Worm (Caenorhabditis elegans) whole organism, midembryonic: ENCODE measurements around the gene cut-4.

Experiments
- T22C8.4 ChIP-seq: fragments of 200-800 bp; sonication (Bioruptor generic); IDR thresholded peaks from 2 replicates; pipeline ENCODE4 v1.3.6; 2022; ENCODE audit warnings: missing genetic modification characterization, missing compliant biosample characterization
- cog-1 ChIP-seq: sonication (generic microtip); optimal IDR thresholded peaks from 2 replicates; lab custom pipeline; 2016; ENCODE audit warnings: missing genetic modification characterization, missing compliant biosample characterization
- flt-1 ChIP-seq: fragments of 200-800 bp; sonication (Bioruptor generic); IDR thresholded peaks from 2 replicates; pipeline ENCODE4 v1.3.6; 2022; ENCODE audit warnings: missing genetic modification characterization, missing compliant biosample characterization
- klf-2 ChIP-seq: fragments of 200-800 bp; sonication (Bioruptor generic); conservative IDR thresholded peaks from 2 replicates; pipeline ENCODE4 v1.3.6; 2022; ENCODE audit warnings: missing genetic modification reagents, missing genetic modification characterization, missing compliant biosample characterization
- med-1 ChIP-seq: sonication (generic microtip); optimal IDR thresholded peaks from 2 replicates; lab custom pipeline; 2017; ENCODE audit warnings: missing genetic modification characterization, mild to moderate bottlenecking, missing compliant biosample characterization, antibody characterized with exemption, missing genetic modification reagents; ENCODE audit not compliant: insufficient read depth
- ref-1 ChIP-seq: fragments of 200-800 bp; sonication (Bioruptor generic); conservative IDR thresholded peaks from 2 replicates; pipeline ENCODE4 v1.3.6; 2022; ENCODE audit warnings: missing genetic modification reagents, missing genetic modification characterization, missing compliant biosample characterization
- tab-1 ChIP-seq: fragments of 200-800 bp; sonication (Bioruptor generic); IDR thresholded peaks from 2 replicates; pipeline ENCODE4 v1.3.6; 2022; ENCODE audit warnings: missing genetic modification characterization, missing compliant biosample characterization
- ztf-23 ChIP-seq: fragments of 200-800 bp; sonication (Bioruptor generic); IDR thresholded peaks from 2 replicates; pipeline ENCODE4 v1.3.6; 2022; ENCODE audit warnings: missing genetic modification reagents, missing genetic modification characterization, missing compliant biosample characterization
- ztf-29 ChIP-seq: fragments of 200-800 bp; sonication (Bioruptor generic); IDR thresholded peaks from 2 replicates; pipeline ENCODE4 v1.3.6; 2022; ENCODE audit warnings: missing genetic modification reagents, missing genetic modification characterization, missing compliant biosample characterization

The cut-4 gene

DNA sequence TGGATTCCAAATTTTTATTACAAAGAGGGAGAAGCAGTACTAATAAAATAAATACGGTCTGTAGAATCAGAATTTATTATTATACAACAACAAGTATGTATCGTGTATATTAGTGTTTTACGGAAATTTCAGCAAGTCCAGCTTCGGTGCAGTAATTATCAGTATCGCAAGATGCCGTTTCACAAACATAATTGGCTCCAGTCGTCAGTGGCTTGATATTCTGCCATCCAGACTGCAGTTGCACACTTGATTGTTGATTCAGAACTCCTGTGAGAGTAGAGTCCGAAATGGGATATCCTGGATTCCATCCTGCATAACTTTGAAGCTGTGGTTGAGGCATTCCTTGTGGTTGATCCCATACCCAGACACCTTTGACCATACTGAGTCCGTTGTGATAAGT, 44.1 kb downstream of the cut-4 start:
- TF ChIP-seq med-1 (GFP tag; lab: Kevin White, UChicago), result no peak

ce11 chrII:10481824-10482556, 46.1 kb downstream of the cut-4 start, which contains the start of the genes clec-60 and ZK666.11:
Gene clec-60, minus strand, starts transcription at chrII:10481874.
Gene ZK666.11, plus strand, starts transcription at chrII:10482522.
- no peak for TF ChIP-seq klf-2 (GFP tag; lab: Robert Waterston, UW)
- TF ChIP-seq ztf-29 (GFP tag; lab: Robert Waterston, UW), result no peak

- TF ChIP-seq flt-1 (GFP tag; lab: Robert Waterston, UW) (no peak), med-1 (GFP tag; lab: Kevin White, UChicago) (no peak)
These were observed 47.0 kb downstream of the cut-4 start for ce11 chrII:10482899-10483298.

- no peak for TF ChIP-seq med-1 (GFP tag; lab: Kevin White, UChicago)
- TF ChIP-seq tab-1, result no peak
These were observed 47.9 kb downstream of the cut-4 start for ce11 chrII:10483860-10484259.

DNA sequence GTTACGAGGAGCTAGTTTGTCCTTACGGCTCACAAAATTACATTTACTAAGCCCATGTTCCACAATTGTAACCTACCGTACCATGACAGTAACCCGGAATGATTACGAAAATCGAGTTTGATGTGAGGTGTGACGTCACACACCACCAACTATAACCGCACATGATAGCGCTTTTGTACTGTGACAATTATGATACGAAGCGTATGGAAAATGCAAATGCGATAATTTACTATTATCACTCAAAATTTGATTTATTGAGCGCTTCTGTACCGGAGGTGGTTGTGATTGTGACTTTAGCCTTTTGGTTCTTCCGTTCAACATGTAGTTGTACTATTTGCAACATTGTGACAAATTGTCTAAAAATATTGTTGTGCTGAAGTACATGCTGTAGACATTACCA, 49.7 kb downstream of the cut-4 start:
- no peak for TF ChIP-seq med-1 (GFP tag; lab: Kevin White, UChicago)

DNA sequence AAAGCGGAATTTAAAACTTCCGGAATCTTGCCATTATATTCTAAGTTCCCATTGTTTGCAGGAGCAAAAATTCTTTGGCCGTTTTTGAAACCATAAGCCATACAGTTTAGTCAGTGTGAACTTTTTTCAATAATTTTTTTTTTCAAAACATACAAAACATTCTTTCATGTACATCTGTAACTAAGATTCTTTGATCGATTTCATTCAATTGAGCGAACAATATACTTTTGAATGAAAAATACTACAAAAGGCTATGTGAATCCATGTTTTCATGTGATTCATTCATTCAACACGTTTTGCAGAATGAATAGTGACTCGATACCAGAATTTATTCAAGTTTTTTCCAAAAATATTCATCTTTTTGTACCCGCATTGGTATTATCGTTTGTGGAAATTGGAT, 50.8 kb downstream of the cut-4 start, which contains the start of gene ZK666.15:
Gene ZK666.15, plus strand, starts transcription at position 301 of the 400 bp plus-strand sequence.
- TF ChIP-seq klf-2 (GFP tag; lab: Robert Waterston, UW), result no peak
- no peak for TF ChIP-seq ref-1 (GFP tag; lab: Robert Waterston, UW)
- no peak for TF ChIP-seq med-1 (GFP tag; lab: Kevin White, UChicago)
- TF ChIP-seq cog-1, result no peak
- TF ChIP-seq flt-1 (GFP tag; lab: Robert Waterston, UW), result no peak
- TF ChIP-seq T22C8.4 (GFP tag; lab: Robert Waterston, UW), result no peak
- no peak for TF ChIP-seq ztf-23 (GFP tag; lab: Robert Waterston, UW)
